Worm (Caenorhabditis elegans) whole organism, midembryonic: ENCODE data around the gene T19H5.4.

Experiments used
- T22C8.4 ChIP-seq: fragments of 200-800 bp; sonication (Bioruptor generic); IDR thresholded peaks from 2 replicates; pipeline ENCODE4 v1.3.6; 2022; ENCODE audit warnings: missing genetic modification characterization, missing compliant biosample characterization
- flt-1 ChIP-seq: fragments of 200-800 bp; sonication (Bioruptor generic); IDR thresholded peaks from 2 replicates; pipeline ENCODE4 v1.3.6; 2022; ENCODE audit warnings: missing genetic modification characterization, missing compliant biosample characterization
- med-1 ChIP-seq: sonication (generic microtip); optimal IDR thresholded peaks from 2 replicates; lab custom pipeline; 2017; ENCODE audit warnings: missing genetic modification characterization, mild to moderate bottlenecking, missing compliant biosample characterization, antibody characterized with exemption, missing genetic modification reagents; ENCODE audit not compliant: insufficient read depth
- tab-1 ChIP-seq: fragments of 200-800 bp; sonication (Bioruptor generic); IDR thresholded peaks from 2 replicates; pipeline ENCODE4 v1.3.6; 2022; ENCODE audit warnings: missing genetic modification characterization, missing compliant biosample characterization
- ztf-23 ChIP-seq: fragments of 200-800 bp; sonication (Bioruptor generic); IDR thresholded peaks from 2 replicates; pipeline ENCODE4 v1.3.6; 2022; ENCODE audit warnings: missing genetic modification reagents, missing genetic modification characterization, missing compliant biosample characterization

DNA sequence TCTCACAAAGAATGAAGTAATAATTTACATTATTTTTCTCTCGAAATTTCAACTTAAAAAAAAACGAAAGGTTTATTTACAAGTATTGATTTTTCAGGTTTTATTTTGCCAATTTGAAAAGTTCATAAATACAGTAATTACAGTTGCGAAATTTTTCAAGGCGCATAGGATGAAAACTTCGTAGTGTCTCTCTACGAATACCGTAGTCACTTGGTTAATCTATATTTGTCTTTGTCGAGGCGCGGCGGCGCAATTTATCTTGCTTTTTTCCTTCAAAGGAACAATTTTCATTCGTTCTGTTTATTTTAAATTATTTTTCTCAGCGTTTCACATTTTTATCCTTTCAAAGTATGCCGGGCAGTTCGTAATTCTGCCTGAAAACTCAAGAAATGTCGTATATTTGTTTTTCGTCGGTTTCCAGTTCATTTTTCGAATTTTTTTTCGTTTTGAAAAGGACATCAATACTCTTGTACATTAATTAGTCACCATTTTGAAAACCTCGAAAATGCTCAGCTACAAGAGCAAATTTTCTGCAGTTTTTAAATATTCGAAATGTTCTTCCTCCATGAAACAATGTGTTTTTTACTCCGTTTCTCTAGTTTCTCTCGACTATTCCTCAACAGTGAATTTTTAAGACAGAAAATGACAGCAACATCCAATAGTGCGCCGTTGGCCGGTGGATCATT, 36.5 kb upstream of the T19H5.4 start, which contains the start of gene mex-6:
- TF ChIP-seq med-1 (GFP tag; lab: Kevin White, UChicago) (no peak), T22C8.4 (GFP tag; lab: Robert Waterston, UW) (no peak), ztf-23 (GFP tag; lab: Robert Waterston, UW) (no peak), tab-1 (GFP tag; lab: Robert Waterston, UW) (no peak), flt-1 (no peak)
